Worm (Caenorhabditis elegans) whole organism, midembryonic: Measurements from ENCODE around the gene ZK669.2.

Experiments
- T22C8.4 ChIP-seq: fragments of 200-800 bp; sonication (Bioruptor generic); IDR thresholded peaks from 2 replicates; pipeline ENCODE4 v1.3.6; 2022; ENCODE audit warnings: missing genetic modification characterization, missing compliant biosample characterization
- cog-1 ChIP-seq: sonication (generic microtip); optimal IDR thresholded peaks from 2 replicates; lab custom pipeline; 2016; ENCODE audit warnings: missing genetic modification characterization, missing compliant biosample characterization
- flt-1 ChIP-seq: fragments of 200-800 bp; sonication (Bioruptor generic); IDR thresholded peaks from 2 replicates; pipeline ENCODE4 v1.3.6; 2022; ENCODE audit warnings: missing genetic modification characterization, missing compliant biosample characterization
- klf-2 ChIP-seq: fragments of 200-800 bp; sonication (Bioruptor generic); conservative IDR thresholded peaks from 2 replicates; pipeline ENCODE4 v1.3.6; 2022; ENCODE audit warnings: missing genetic modification reagents, missing genetic modification characterization, missing compliant biosample characterization
- med-1 ChIP-seq: sonication (generic microtip); optimal IDR thresholded peaks from 2 replicates; lab custom pipeline; 2017; ENCODE audit warnings: missing genetic modification characterization, mild to moderate bottlenecking, missing compliant biosample characterization, antibody characterized with exemption, missing genetic modification reagents; ENCODE audit not compliant: insufficient read depth
- ref-1 ChIP-seq: fragments of 200-800 bp; sonication (Bioruptor generic); conservative IDR thresholded peaks from 2 replicates; pipeline ENCODE4 v1.3.6; 2022; ENCODE audit warnings: missing genetic modification reagents, missing genetic modification characterization, missing compliant biosample characterization
- tab-1 ChIP-seq: fragments of 200-800 bp; sonication (Bioruptor generic); IDR thresholded peaks from 2 replicates; pipeline ENCODE4 v1.3.6; 2022; ENCODE audit warnings: missing genetic modification characterization, missing compliant biosample characterization
- ztf-23 ChIP-seq: fragments of 200-800 bp; sonication (Bioruptor generic); IDR thresholded peaks from 2 replicates; pipeline ENCODE4 v1.3.6; 2022; ENCODE audit warnings: missing genetic modification reagents, missing genetic modification characterization, missing compliant biosample characterization
- ztf-29 ChIP-seq: fragments of 200-800 bp; sonication (Bioruptor generic); IDR thresholded peaks from 2 replicates; pipeline ENCODE4 v1.3.6; 2022; ENCODE audit warnings: missing genetic modification reagents, missing genetic modification characterization, missing compliant biosample characterization

The ZK669.2 gene

ce11 chrII:7892761-7893272 lies 45.2 kb downstream of the ZK669.2 start, which contains the start of gene ptc-1:
Gene ptc-1, plus strand, starts transcription at chrII:7893222.
- TF ChIP-seq ref-1 (GFP tag; lab: Robert Waterston, UW): no peak

DNA sequence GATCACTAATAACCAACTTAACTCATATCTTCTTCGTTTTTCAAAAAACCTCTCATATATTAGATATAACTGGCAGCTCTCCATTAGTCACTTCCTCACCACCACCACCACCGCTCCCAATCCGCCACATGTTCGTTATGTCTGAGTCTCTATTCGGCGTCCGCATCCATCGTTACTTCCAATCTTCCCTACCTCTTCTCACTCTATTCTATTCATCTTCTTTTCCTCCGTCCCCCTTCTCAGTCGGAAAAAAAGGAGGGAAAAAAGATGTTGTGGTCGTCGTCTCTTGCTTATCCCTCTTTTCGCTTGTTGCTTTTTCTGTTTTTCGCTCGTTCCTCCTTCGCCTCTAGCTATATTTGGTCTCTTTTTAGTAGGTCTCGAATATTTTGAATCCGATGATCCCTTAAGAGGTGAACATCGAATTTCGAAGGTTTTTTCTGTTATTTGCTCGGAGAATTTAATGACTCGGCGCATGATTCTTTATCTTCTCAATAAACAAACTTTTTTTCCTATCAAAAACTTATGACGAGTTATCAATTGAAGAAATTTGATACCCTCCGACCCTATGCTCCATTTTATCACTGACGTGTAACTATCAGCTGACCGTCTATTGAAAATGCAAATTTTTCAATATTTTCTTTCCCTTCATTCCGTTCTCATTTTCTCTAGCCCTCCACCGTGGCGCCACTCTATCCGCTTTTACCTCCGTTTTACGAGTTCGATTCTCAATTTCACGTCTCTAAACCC lies 45.9 kb downstream of the ZK669.2 start:
- TF ChIP-seq med-1 (GFP tag; lab: Kevin White, UChicago): no peak
- TF ChIP-seq T22C8.4 (GFP tag; lab: Robert Waterston, UW): no peak
- no peak for TF ChIP-seq tab-1
- TF ChIP-seq cog-1 (tag; lab: Kevin White, UChicago): no peak
- TF ChIP-seq klf-2 (GFP tag; lab: Robert Waterston, UW): no peak
- TF ChIP-seq ref-1 (GFP tag; lab: Robert Waterston, UW): no peak
- TF ChIP-seq ztf-23 (GFP tag; lab: Robert Waterston, UW): 0 out of 2 replicates have a peak, but pooled peaks have one; percentile 54
- TF ChIP-seq flt-1 (GFP tag; lab: Robert Waterston, UW): 0 out of 2 replicates have a peak, but pooled peaks have one; percentile 63
- TF ChIP-seq ztf-29 (GFP tag; lab: Robert Waterston, UW): no peak

DNA sequence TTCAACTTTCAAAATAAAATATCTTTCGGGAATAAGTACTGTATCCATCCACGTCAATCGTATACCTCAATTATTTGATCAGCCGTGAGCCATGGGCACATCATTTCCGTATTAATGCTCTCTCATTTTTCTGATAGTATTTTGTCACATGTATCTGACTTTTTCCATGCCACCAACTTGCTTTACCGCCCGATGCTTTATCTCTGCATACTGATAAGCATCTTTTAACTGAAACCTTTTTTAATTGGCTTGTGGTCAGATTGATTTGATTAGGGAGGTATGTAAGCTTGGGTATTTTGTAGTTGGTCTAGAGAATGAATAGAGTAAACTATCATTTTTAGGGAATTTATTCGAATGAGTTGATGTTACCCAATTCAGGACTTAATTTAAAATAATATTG lies 48.7 kb downstream of the ZK669.2 start:
- no peak for TF ChIP-seq ztf-23 (GFP tag; lab: Robert Waterston, UW)
- no peak for TF ChIP-seq ztf-29 (GFP tag; lab: Robert Waterston, UW)
- TF ChIP-seq T22C8.4 (GFP tag; lab: Robert Waterston, UW): no peak
- TF ChIP-seq flt-1 (GFP tag; lab: Robert Waterston, UW): no peak
- no peak for TF ChIP-seq klf-2 (GFP tag; lab: Robert Waterston, UW)
- no peak for TF ChIP-seq tab-1
- TF ChIP-seq ref-1 (GFP tag; lab: Robert Waterston, UW): no peak
- TF ChIP-seq cog-1 (tag; lab: Kevin White, UChicago): no peak
- no peak for TF ChIP-seq med-1 (GFP tag; lab: Kevin White, UChicago)

ce11 chrII:7888759-7889158 lies 49.2 kb downstream of the ZK669.2 start:
- TF ChIP-seq tab-1 (no peak), ztf-23 (GFP tag; lab: Robert Waterston, UW) (no peak), ztf-29 (GFP tag; lab: Robert Waterston, UW) (no peak), ref-1 (GFP tag; lab: Robert Waterston, UW) (no peak), cog-1 (tag; lab: Kevin White, UChicago) (no peak), T22C8.4 (GFP tag; lab: Robert Waterston, UW) (no peak), flt-1 (GFP tag; lab: Robert Waterston, UW) (no peak), med-1 (GFP tag; lab: Kevin White, UChicago) (no peak), klf-2 (GFP tag; lab: Robert Waterston, UW) (no peak)

DNA sequence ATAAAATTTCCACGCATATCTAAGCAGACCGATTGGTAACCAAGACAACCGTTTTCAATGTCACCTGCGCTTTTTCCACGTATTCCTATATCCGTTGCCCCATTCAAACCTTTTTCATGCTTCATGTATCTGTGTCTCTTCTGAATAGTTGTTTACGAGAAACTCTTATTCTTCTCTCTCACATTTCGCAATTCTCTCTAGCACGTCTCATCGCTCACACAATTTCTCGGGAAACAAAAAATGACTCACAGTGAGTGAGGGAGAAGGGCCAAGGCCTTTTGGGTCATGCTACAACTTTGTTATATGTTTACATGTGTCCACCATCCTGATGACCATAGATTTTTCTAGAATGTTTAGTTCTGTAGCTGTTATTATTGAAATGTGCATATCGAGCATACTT lies 50.7 kb downstream of the ZK669.2 start:
- no peak for TF ChIP-seq klf-2 (GFP tag; lab: Robert Waterston, UW)
- no peak for TF ChIP-seq T22C8.4 (GFP tag; lab: Robert Waterston, UW)
- TF ChIP-seq flt-1 (GFP tag; lab: Robert Waterston, UW): no peak
